Worm (Caenorhabditis elegans) whole organism, midembryonic: Measurements from ENCODE around the gene T27F7.12.

Experiments
- T22C8.4 ChIP-seq: fragments of 200-800 bp; sonication (Bioruptor generic); IDR thresholded peaks from 2 replicates; pipeline ENCODE4 v1.3.6; 2022; ENCODE audit warnings: missing genetic modification characterization, missing compliant biosample characterization
- cog-1 ChIP-seq: sonication (generic microtip); optimal IDR thresholded peaks from 2 replicates; lab custom pipeline; 2016; ENCODE audit warnings: missing genetic modification characterization, missing compliant biosample characterization
- flt-1 ChIP-seq: fragments of 200-800 bp; sonication (Bioruptor generic); IDR thresholded peaks from 2 replicates; pipeline ENCODE4 v1.3.6; 2022; ENCODE audit warnings: missing genetic modification characterization, missing compliant biosample characterization
- klf-2 ChIP-seq: fragments of 200-800 bp; sonication (Bioruptor generic); conservative IDR thresholded peaks from 2 replicates; pipeline ENCODE4 v1.3.6; 2022; ENCODE audit warnings: missing genetic modification reagents, missing genetic modification characterization, missing compliant biosample characterization
- med-1 ChIP-seq: sonication (generic microtip); optimal IDR thresholded peaks from 2 replicates; lab custom pipeline; 2017; ENCODE audit warnings: missing genetic modification characterization, mild to moderate bottlenecking, missing compliant biosample characterization, antibody characterized with exemption, missing genetic modification reagents; ENCODE audit not compliant: insufficient read depth
- ref-1 ChIP-seq: fragments of 200-800 bp; sonication (Bioruptor generic); conservative IDR thresholded peaks from 2 replicates; pipeline ENCODE4 v1.3.6; 2022; ENCODE audit warnings: missing genetic modification reagents, missing genetic modification characterization, missing compliant biosample characterization
- tab-1 ChIP-seq: fragments of 200-800 bp; sonication (Bioruptor generic); IDR thresholded peaks from 2 replicates; pipeline ENCODE4 v1.3.6; 2022; ENCODE audit warnings: missing genetic modification characterization, missing compliant biosample characterization
- ztf-23 ChIP-seq: fragments of 200-800 bp; sonication (Bioruptor generic); IDR thresholded peaks from 2 replicates; pipeline ENCODE4 v1.3.6; 2022; ENCODE audit warnings: missing genetic modification reagents, missing genetic modification characterization, missing compliant biosample characterization
- ztf-29 ChIP-seq: fragments of 200-800 bp; sonication (Bioruptor generic); IDR thresholded peaks from 2 replicates; pipeline ENCODE4 v1.3.6; 2022; ENCODE audit warnings: missing genetic modification reagents, missing genetic modification characterization, missing compliant biosample characterization

The T27F7.12 gene

DNA sequence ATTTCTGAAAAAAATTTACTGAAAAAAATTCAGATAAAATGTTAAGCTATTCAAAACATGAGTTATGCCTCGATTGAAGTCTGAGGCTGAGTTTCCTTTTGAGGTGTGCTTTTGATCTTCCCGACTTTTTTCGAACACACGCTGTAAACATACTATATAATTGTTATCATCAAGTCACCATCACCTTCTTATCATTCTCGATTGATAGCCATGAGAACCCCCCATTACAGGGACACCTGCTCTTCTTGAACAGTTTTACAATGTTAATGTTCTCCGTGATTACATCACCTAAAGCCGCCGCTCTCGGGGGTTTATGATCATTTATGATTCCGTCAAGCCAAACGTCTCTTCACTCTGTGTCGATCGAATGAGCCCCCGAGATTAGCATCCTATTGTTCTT is 5.8 kb upstream of the T27F7.12 start:
- TF ChIP-seq ref-1 (GFP tag; lab: Robert Waterston, UW) (no peak), med-1 (GFP tag; lab: Kevin White, UChicago) (no peak), flt-1 (GFP tag; lab: Robert Waterston, UW) (no peak), tab-1 (GFP tag; lab: Robert Waterston, UW) (no peak), klf-2 (GFP tag; lab: Robert Waterston, UW) (no peak), ztf-29 (GFP tag; lab: Robert Waterston, UW) (no peak), cog-1 (tag; lab: Kevin White, UChicago) (no peak)

DNA sequence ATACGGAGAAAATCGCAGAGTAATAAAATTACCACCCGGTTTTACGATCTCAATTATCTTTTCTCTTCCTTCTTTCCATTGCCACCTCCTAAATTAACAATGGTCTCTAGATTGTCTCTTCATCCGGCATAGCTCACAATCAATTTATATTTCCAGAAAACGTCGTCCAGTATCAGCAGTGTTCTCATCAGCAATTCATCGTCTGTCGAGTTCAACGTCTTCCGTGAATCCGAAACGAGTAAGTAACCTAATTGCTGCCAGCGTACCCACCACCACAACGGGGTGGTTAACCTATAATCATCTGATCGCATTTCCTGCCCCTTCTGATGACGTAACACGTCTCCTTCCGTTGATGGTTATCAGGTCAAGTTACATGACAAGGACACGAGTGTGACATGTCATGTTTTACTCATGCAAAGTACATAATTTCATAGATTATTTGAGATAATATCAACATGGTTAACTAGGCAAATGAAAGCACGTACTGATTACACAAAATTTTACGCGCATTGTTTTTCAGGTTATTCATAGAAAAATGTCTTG is 3.9 kb upstream of the T27F7.12 start:
- TF ChIP-seq flt-1 (GFP tag; lab: Robert Waterston, UW) (no peak), ref-1 (GFP tag; lab: Robert Waterston, UW) (no peak), cog-1 (tag; lab: Kevin White, UChicago) (no peak), med-1 (GFP tag; lab: Kevin White, UChicago) (no peak), ztf-23 (GFP tag; lab: Robert Waterston, UW) (no peak), tab-1 (GFP tag; lab: Robert Waterston, UW) (no peak), ztf-29 (GFP tag; lab: Robert Waterston, UW) (no peak), klf-2 (GFP tag; lab: Robert Waterston, UW) (no peak), T22C8.4 (GFP tag; lab: Robert Waterston, UW) (no peak)

DNA sequence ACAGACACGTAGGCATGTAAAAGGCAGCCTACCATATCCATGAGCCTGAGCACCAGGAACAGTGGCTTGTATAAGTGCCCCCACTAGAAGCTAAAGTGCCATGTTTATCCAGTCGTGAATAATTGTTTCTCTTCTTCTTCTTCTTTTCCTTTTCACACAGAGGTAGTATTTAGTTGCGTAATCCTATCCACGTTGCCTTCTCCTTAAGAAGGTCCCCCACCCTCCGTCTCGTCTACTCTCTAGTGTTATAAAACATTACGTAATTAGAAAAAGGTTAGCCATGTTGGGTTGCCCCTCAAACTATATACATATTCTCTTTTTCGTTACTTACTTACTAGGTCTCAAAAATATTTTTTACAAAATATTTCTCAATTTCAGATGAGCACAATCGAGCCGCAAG is 3.2 kb upstream of the T27F7.12 start:
- TF ChIP-seq klf-2 (GFP tag; lab: Robert Waterston, UW) (no peak), ref-1 (GFP tag; lab: Robert Waterston, UW) (no peak), tab-1 (GFP tag; lab: Robert Waterston, UW) (no peak), T22C8.4 (GFP tag; lab: Robert Waterston, UW) (no peak), cog-1 (tag; lab: Kevin White, UChicago) (no peak), ztf-23 (GFP tag; lab: Robert Waterston, UW) (no peak), flt-1 (GFP tag; lab: Robert Waterston, UW) (no peak), med-1 (GFP tag; lab: Kevin White, UChicago) (no peak), ztf-29 (GFP tag; lab: Robert Waterston, UW) (no peak)

DNA sequence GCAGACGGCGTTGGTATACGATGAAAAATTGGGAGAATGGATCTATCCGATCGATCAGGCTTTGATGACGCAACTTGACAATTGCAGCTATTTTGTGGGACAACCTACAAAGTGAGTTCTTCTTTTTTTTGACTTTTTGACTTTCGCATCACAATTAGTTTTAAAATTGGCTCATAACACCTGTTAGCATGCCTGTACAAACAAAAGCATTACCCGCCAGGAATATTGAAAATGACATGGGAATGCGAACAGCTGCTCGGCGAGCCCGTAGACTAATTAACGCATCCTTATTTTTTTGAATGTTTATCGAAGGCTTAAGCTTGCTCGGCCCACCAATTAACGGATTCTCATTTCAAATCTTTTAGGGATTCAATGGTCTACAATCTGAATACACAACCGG is 2.6 kb upstream of the T27F7.12 start:
- TF ChIP-seq ztf-23 (GFP tag; lab: Robert Waterston, UW), result no peak
- no peak for TF ChIP-seq T22C8.4 (GFP tag; lab: Robert Waterston, UW)
- TF ChIP-seq tab-1 (GFP tag; lab: Robert Waterston, UW), result no peak
- TF ChIP-seq ref-1 (GFP tag; lab: Robert Waterston, UW), result no peak
- TF ChIP-seq ztf-29 (GFP tag; lab: Robert Waterston, UW), result no peak
- no peak for TF ChIP-seq med-1 (GFP tag; lab: Kevin White, UChicago)
- TF ChIP-seq flt-1 (GFP tag; lab: Robert Waterston, UW), result no peak
- TF ChIP-seq klf-2 (GFP tag; lab: Robert Waterston, UW), result no peak
- no peak for TF ChIP-seq cog-1 (tag; lab: Kevin White, UChicago)

DNA sequence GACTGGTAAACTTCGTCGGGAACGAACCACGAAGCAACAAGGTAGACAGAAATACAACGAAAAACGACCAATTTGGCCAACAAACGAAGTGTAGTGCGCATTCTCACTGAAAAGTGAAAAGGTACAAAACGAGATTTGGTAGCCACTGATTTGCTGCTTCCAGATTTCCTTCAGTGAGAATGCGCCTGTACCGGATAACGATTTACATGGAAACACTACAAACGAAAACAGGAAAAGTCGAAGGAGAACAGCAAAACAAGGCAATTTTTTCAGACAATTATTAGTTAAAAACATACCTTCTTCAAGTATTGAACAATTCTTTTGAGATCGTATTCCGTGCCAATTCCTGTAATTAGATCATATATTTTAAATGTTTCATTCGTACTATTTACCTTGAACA is 3.1 kb downstream of the T27F7.12 start, which contains the start of gene pigb-1:
Gene pigb-1 (minus strand): TSS at position 101 of the 400 bp plus-strand sequence.
- no peak for TF ChIP-seq ztf-29 (GFP tag; lab: Robert Waterston, UW)
- no peak for TF ChIP-seq klf-2 (GFP tag; lab: Robert Waterston, UW)
- no peak for TF ChIP-seq flt-1 (GFP tag; lab: Robert Waterston, UW)
- no peak for TF ChIP-seq ref-1 (GFP tag; lab: Robert Waterston, UW)
- TF ChIP-seq ztf-23 (GFP tag; lab: Robert Waterston, UW), result no peak
- TF ChIP-seq cog-1 (tag; lab: Kevin White, UChicago), result no peak
- no peak for TF ChIP-seq tab-1 (GFP tag; lab: Robert Waterston, UW)
- no peak for TF ChIP-seq med-1 (GFP tag; lab: Kevin White, UChicago)
- TF ChIP-seq T22C8.4 (GFP tag; lab: Robert Waterston, UW), result no peak

DNA sequence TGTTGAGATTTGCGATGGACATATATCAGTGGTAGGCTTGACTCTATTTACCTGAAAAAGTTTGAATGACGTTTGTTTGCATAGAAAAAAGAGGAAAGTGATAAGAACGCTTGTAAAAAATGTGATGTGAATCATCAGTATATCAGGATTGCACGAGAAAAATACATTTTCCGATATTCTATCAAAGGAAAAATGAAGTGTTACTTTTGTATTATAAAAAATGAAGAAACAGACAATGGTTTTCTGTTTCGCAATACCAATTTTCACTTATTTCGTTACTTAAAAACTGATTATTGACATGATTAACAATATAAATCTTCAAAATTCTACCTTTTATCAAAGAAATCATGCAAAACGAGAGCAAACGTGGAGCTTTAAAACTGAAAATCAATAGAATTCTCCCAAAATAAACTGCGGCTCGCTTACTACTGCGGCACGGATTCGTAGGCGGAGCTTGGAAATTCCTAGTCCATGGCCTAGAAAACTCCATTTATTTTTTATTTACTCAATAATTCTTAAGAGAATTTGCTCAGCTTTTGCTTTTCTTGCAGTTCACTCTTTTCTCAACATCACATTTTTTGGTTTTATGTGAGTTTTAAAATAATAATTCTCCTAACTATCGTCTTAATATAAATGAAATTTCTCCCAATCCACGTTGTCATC is 3.8 kb downstream of the T27F7.12 start, which contains the start of the genes eif-1 and vps-24:
Gene eif-1 (minus strand): TSS at position 51 of the 663 bp plus-strand sequence.
Gene vps-24 (plus strand): TSS at position 469 of the 663 bp plus-strand sequence.
- TF ChIP-seq cog-1 (tag; lab: Kevin White, UChicago) (no peak), ztf-29 (GFP tag; lab: Robert Waterston, UW) (no peak), klf-2 (GFP tag; lab: Robert Waterston, UW) (no peak)

DNA sequence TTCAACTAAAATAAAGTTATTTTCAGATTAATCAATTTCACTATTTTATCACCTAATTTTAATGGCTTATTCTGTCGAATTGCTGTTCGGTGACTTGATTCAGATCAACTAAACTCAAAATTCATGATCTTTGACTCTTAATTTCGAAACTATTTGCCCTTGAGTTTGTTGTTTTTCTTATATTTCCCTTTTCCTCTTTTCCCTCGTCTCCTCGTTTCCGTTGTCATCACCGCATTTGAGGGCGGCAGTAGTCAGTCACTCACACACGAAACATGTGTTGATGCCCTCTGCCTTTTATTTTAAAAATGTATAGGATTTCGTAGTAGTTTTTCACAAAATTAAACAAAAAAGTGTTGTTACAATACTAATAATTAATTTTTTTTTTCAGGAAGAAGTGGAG is 5.0 kb downstream of the T27F7.12 start, which contains the start of gene rnh-1.0:
Gene rnh-1.0 (plus strand): TSS at position 389 of the 400 bp plus-strand sequence.
- no peak for TF ChIP-seq tab-1 (GFP tag; lab: Robert Waterston, UW)
- TF ChIP-seq ztf-29 (GFP tag; lab: Robert Waterston, UW), result no peak
- TF ChIP-seq ztf-23 (GFP tag; lab: Robert Waterston, UW), result no peak

DNA sequence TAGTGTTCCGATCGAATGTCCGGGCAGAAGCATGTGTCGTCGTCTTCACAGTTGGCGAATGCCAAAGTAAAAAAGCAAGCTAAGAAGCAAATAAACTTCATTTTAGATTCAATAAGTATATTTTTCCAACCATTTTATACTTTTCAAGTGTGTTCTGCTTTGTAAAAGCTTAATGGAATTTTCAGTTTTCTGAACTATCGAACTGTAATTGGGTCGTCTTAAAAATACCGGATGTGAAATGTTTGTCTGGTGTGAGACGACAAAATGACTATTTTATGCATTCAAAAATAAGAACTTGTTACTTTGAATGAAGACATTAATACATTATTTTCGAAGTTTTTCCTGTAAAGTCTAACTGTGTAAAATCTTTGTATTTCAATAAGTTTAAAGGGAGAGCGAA is 8.8 kb downstream of the T27F7.12 start, which contains the start of gene F59A6.11:
Gene F59A6.11 (minus strand): TSS at position 101 of the 400 bp plus-strand sequence.
- TF ChIP-seq klf-2 (GFP tag; lab: Robert Waterston, UW) (no peak), cog-1 (tag; lab: Kevin White, UChicago) (no peak), ztf-23 (GFP tag; lab: Robert Waterston, UW) (no peak), ztf-29 (GFP tag; lab: Robert Waterston, UW) (no peak)

DNA sequence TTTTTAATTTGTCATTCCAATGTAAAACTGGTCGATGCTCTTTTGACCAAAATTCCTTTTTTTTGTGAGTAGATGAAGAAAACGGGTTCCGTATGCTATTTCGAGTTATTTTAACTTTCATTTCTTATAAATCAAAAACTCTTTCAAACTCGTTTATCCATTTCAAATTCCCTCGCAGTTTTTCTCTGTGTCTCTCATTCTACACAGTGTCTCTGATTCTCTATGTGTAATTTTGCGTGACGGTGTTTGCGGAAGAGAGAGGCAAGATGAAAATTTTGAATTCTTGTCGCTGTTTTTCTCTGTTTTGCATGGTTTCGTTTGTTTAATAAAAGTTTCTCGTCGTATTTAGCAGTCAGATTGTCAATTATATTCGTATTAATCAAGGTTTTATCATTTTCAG is 9.2 kb downstream of the T27F7.12 start, which contains the start of gene citk-2:
Gene citk-2 (plus strand): TSS at position 399 of the 400 bp plus-strand sequence.
- TF ChIP-seq ztf-23 (GFP tag; lab: Robert Waterston, UW) (no peak), ref-1 (GFP tag; lab: Robert Waterston, UW) (no peak), tab-1 (GFP tag; lab: Robert Waterston, UW) (no peak), klf-2 (GFP tag; lab: Robert Waterston, UW) (no peak), T22C8.4 (GFP tag; lab: Robert Waterston, UW) (no peak), flt-1 (GFP tag; lab: Robert Waterston, UW) (no peak), cog-1 (tag; lab: Kevin White, UChicago) (no peak), ztf-29 (GFP tag; lab: Robert Waterston, UW) (no peak), med-1 (GFP tag; lab: Kevin White, UChicago) (no peak)
